Worm (Caenorhabditis elegans) whole organism, dauer: Measurements from ENCODE around the gene hlh-19.

ENCODE experiments used
- unc-62 ChIP-seq: sonication (generic microtip); optimal IDR thresholded peaks from 2 replicates; lab custom pipeline; 2017; ENCODE audit warnings: missing biosample characterization, missing genetic modification reagents, missing genetic modification characterization

The hlh-19 gene

ce11 chrX:557195-557594 lies at the start of gene hlh-19:
Gene hlh-19 (minus strand): TSS chrX:557295.
- TF ChIP-seq unc-62 (GFP tag; lab: Kevin White, UChicago): no peak

ce11 chrX:601860-602259 lies 44.8 kb upstream of the hlh-19 start, which contains the start of gene F13C5.1:
Gene F13C5.1 (plus strand): TSS chrX:602160.
- no peak for TF ChIP-seq unc-62 (GFP tag; lab: Kevin White, UChicago)

ce11 chrX:601340-601757 lies 44.3 kb upstream of the hlh-19 start:
- TF ChIP-seq unc-62 (GFP tag; lab: Kevin White, UChicago): no peak

- TF ChIP-seq unc-62 (GFP tag; lab: Kevin White, UChicago): no peak
These were observed 43.6 kb upstream of the hlh-19 start for ce11 chrX:600671-601070.

- no peak for TF ChIP-seq unc-62 (GFP tag; lab: Kevin White, UChicago)
These were observed 42.4 kb upstream of the hlh-19 start, which contains the start of gene F13C5.3 for ce11 chrX:599476-599875. Gene F13C5.3 (minus strand): TSS chrX:599576.

ce11 chrX:593910-594447 lies 36.9 kb upstream of the hlh-19 start, which contains the start of gene F13C5.2:
Gene F13C5.2 (plus strand): TSS chrX:593960.
- TF ChIP-seq unc-62 (GFP tag; lab: Kevin White, UChicago): no peak

ce11 chrX:593245-593733 lies 36.2 kb upstream of the hlh-19 start:
- no peak for TF ChIP-seq unc-62 (GFP tag; lab: Kevin White, UChicago)

ce11 chrX:591056-591455 lies 34.0 kb upstream of the hlh-19 start:
- TF ChIP-seq unc-62 (GFP tag; lab: Kevin White, UChicago): no peak

ce11 chrX:587798-588197 lies 30.7 kb upstream of the hlh-19 start, which contains the start of gene mrp-1:
Gene mrp-1 (minus strand): TSS chrX:587898.
- TF ChIP-seq unc-62 (GFP tag; lab: Kevin White, UChicago): no peak

- TF ChIP-seq unc-62 (GFP tag; lab: Kevin White, UChicago): no peak
These were observed 28.6 kb upstream of the hlh-19 start for ce11 chrX:585598-586217.

ce11 chrX:581754-582153 lies 24.7 kb upstream of the hlh-19 start:
- no peak for TF ChIP-seq unc-62 (GFP tag; lab: Kevin White, UChicago)

ce11 chrX:575084-575483 lies 18.0 kb upstream of the hlh-19 start:
- TF ChIP-seq unc-62 (GFP tag; lab: Kevin White, UChicago): no peak

- no peak for TF ChIP-seq unc-62 (GFP tag; lab: Kevin White, UChicago)
These were observed 16.2 kb upstream of the hlh-19 start for ce11 chrX:573270-573669.

ce11 chrX:572601-573000 lies 15.5 kb upstream of the hlh-19 start, which contains the start of gene mrp-2:
Gene mrp-2 (minus strand): TSS chrX:572701.
- TF ChIP-seq unc-62 (GFP tag; lab: Kevin White, UChicago): no peak

- no peak for TF ChIP-seq unc-62 (GFP tag; lab: Kevin White, UChicago)
These were observed 14.3 kb upstream of the hlh-19 start for ce11 chrX:571367-571766.

- no peak for TF ChIP-seq unc-62 (GFP tag; lab: Kevin White, UChicago)
These were observed 762 bp upstream of the hlh-19 start, which contains the start of gene nas-38 for ce11 chrX:557857-558256. Gene nas-38 (plus strand): TSS chrX:558157.
